Fruit fly (Drosophila melanogaster): ENCODE results near the gene MME1.

dm6 chr2L:7025247-7025646 lies 2.1 kb upstream of the MME1 start:
- TF ChIP-seq CG13204 (GFP tag; optimal IDR thresholded peaks at IDR 0.05): no peak
- TF ChIP-seq EcR (GFP tag; optimal IDR thresholded peaks at IDR 0.05): no peak
- no peak for TF ChIP-seq CG9948 (tag; optimal IDR thresholded peaks at IDR 0.05)
- no peak for TF ChIP-seq CG10348 (GFP tag; IDR thresholded peaks at IDR 0.05)
- TF ChIP-seq rn (GFP tag; IDR thresholded peaks at IDR 0.05): no peak
- no peak for TF ChIP-seq CG32121 (GFP tag; IDR thresholded peaks at IDR 0.05)
- no peak for TF ChIP-seq CG8159 (tag; optimal IDR thresholded peaks at IDR 0.05)
- no peak for TF ChIP-seq CG12605 (GFP tag; IDR thresholded peaks at IDR 0.05)
- no peak for TF ChIP-seq CG34367 (tag; optimal IDR thresholded peaks at IDR 0.05)
- TF ChIP-seq CG15710 (tag; optimal IDR thresholded peaks at IDR 0.05): no peak

Data from whole organism, pupa.